Worm (Caenorhabditis elegans) whole organism, young adult: ENCODE data around the gene D1086.21.

Source experiments
- ZK185.1 ChIP-seq: sonication (generic microtip); optimal IDR thresholded peaks from 2 replicates; lab custom pipeline; 2016; ENCODE audit warnings: mild to moderate bottlenecking, missing genetic modification characterization, missing compliant biosample characterization; ENCODE audit not compliant: poor library complexity, severe bottlenecking
- ama-1 ChIP-seq, 3 experiments: fragments of 150-350 bp in 1 of 3; sonication (generic microtip) in 2 of 3; optimal IDR thresholded peaks; 2 replicates each; lab custom pipeline; 2014 to 2018; ENCODE audit warnings: missing biosample characterization in 2 of 3, missing genetic modification characterization in 2 of 3, missing genetic modification reagents in 2 of 3
- ceh-79 ChIP-seq: sonication (generic microtip); optimal IDR thresholded peaks from 2 replicates; lab custom pipeline; 2017; ENCODE audit warnings: mild to moderate bottlenecking, missing genetic modification characterization, missing compliant biosample characterization
- gei-17 ChIP-seq: fragments of 200-800 bp; sonication (Bioruptor generic); optimal IDR thresholded peaks from 2 replicates; lab custom pipeline; 2018; ENCODE audit warnings: mild to moderate bottlenecking, missing genetic modification characterization, missing compliant biosample characterization
- lin-35 ChIP-seq, 3 experiments: fragments of 150-350 bp in 2 of 3; sonication (generic microtip) in 1 of 3; optimal IDR thresholded peaks; 2 replicates each; lab custom pipeline; 2014 to 2018; ENCODE audit warnings: missing biosample characterization in 3 of 3, missing genetic modification characterization in 3 of 3, missing genetic modification reagents in 3 of 3
- madf-8 ChIP-seq: fragments of 200-800 bp; sonication (Bioruptor generic); conservative IDR thresholded peaks from 2 replicates; pipeline ENCODE4 v1.3.6; 2022; ENCODE audit warnings: missing genetic modification reagents, missing genetic modification characterization, missing compliant biosample characterization
- mcd-1 ChIP-seq: fragments of 200-800 bp; sonication (Bioruptor generic); IDR thresholded peaks from 2 replicates; pipeline ENCODE4 v1.3.6; 2022; ENCODE audit warnings: missing genetic modification reagents, missing genetic modification characterization, missing compliant biosample characterization
- nhr-120 ChIP-seq: fragments of 200-800 bp; sonication (Bioruptor generic); IDR thresholded peaks from 2 replicates; pipeline ENCODE4 v1.3.6; 2022; ENCODE audit warnings: missing genetic modification characterization, missing compliant biosample characterization
- rec-8 ChIP-seq, 2 experiments: sonication (generic microtip); optimal IDR thresholded peaks; 2 replicates each; lab custom pipeline; 2016; ENCODE audit warnings: mild to moderate bottlenecking in 2 of 2, missing genetic modification characterization in 2 of 2, missing genetic modification reagents in 2 of 2, missing genotype in 2 of 2, missing biosample characterization in 1 of 2, missing compliant biosample characterization in 1 of 2, moderate library complexity in 1 of 2
- sea-2 ChIP-seq: fragments of 200-800 bp; sonication (Bioruptor generic); IDR thresholded peaks from 2 replicates; pipeline ENCODE4 v1.3.6; 2022; ENCODE audit warnings: missing genetic modification characterization, missing compliant biosample characterization
- unc-130 ChIP-seq: sonication (generic microtip); optimal IDR thresholded peaks from 2 replicates; lab custom pipeline; 2016; ENCODE audit warnings: missing genetic modification reagents, missing genetic modification characterization, missing compliant biosample characterization
- unc-62 ChIP-seq: fragments of 150-350 bp; optimal IDR thresholded peaks from 2 replicates; lab custom pipeline; 2014; ENCODE audit warnings: missing biosample characterization, missing genetic modification reagents, missing genetic modification characterization

ce11 chrV:14069899-14070298 is 5.4 kb downstream of the D1086.21 start:
- TF ChIP-seq rec-8 (tag; optimal IDR thresholded peaks at IDR 0.05; lab: Kevin White, UChicago), result no peak
- no peak for TF ChIP-seq ZK185.1
- TF ChIP-seq nhr-120 (GFP tag; lab: Robert Waterston, UW), result no peak
- TF ChIP-seq ceh-79 (tag; lab: Kevin White, UChicago), result no peak
- no peak for TF ChIP-seq unc-130
- TF ChIP-seq lin-35 (GFP tag; optimal IDR thresholded peaks at IDR 0.05; lab: Kevin White, UChicago), result no peak
- no peak for TF ChIP-seq ama-1 (optimal IDR thresholded peaks at IDR 0.05; lab: Kevin White, UChicago)
- no peak for TF ChIP-seq ama-1 (GFP tag; optimal IDR thresholded peaks at IDR 0.05; lab: Kevin White, UChicago)
- TF ChIP-seq unc-62, result no peak
- no peak for TF ChIP-seq mcd-1
- no peak for TF ChIP-seq sea-2
- no peak for TF ChIP-seq gei-17 (GFP tag; lab: Kevin White, UChicago)
- TF ChIP-seq madf-8, result no peak
